Fruit fly (Drosophila melanogaster) whole organism, adult: ENCODE measurements around the gene robl37BC.

ENCODE experiments used
- CG11617 ChIP-seq: fragments of 200-800 bp; sonication (Bioruptor generic); optimal IDR thresholded peaks from 2 replicates; lab custom pipeline; 2017; ENCODE audit warnings: mild to moderate bottlenecking, missing biosample characterization, missing genetic modification reagents, missing genetic modification characterization
- CG12768 ChIP-seq: fragments of 200-800 bp; sonication (Bioruptor generic); optimal IDR thresholded peaks from 2 replicates; lab custom pipeline; 2017; ENCODE audit warnings: missing biosample characterization, missing genetic modification characterization, mild to moderate bottlenecking, moderate library complexity, missing genetic modification reagents
- CG14711 ChIP-seq: fragments of 200-800 bp; sonication (Bioruptor generic); optimal IDR thresholded peaks from 2 replicates; lab custom pipeline; 2018; ENCODE audit warnings: missing biosample characterization, mild to moderate bottlenecking, missing genetic modification characterization, moderate library complexity
- CG1620 ChIP-seq: fragments of 200-800 bp; sonication (Bioruptor generic); optimal IDR thresholded peaks from 2 replicates; lab custom pipeline; 2016; ENCODE audit warnings: missing biosample characterization, missing genetic modification characterization
- CG33017 ChIP-seq: fragments of 200-800 bp; sonication (Bioruptor generic); optimal IDR thresholded peaks from 2 replicates; lab custom pipeline; 2018; ENCODE audit warnings: missing biosample characterization, mild to moderate bottlenecking, missing genetic modification characterization, moderate library complexity
- CG5204 ChIP-seq: fragments of 200-800 bp; sonication (Bioruptor generic); optimal IDR thresholded peaks from 2 replicates; lab custom pipeline; 2016; ENCODE audit warnings: missing biosample characterization, missing genetic modification characterization
- CG7045 ChIP-seq: fragments of 200-800 bp; sonication (Bioruptor generic); optimal IDR thresholded peaks from 2 replicates; lab custom pipeline; 2017; ENCODE audit warnings: missing biosample characterization, mild to moderate bottlenecking, missing genetic modification characterization
- CG7101 ChIP-seq: fragments of 200-800 bp; sonication (Bioruptor generic); optimal IDR thresholded peaks from 2 replicates; lab custom pipeline; 2018; ENCODE audit warnings: missing biosample characterization, mild to moderate bottlenecking, missing genetic modification characterization, moderate library complexity
- Clk ChIP-seq: fragments of 200-800 bp; sonication (Bioruptor generic); optimal IDR thresholded peaks from 2 replicates; lab custom pipeline; 2017; ENCODE audit warnings: missing biosample characterization, missing genetic modification characterization
- Crg-1 ChIP-seq: fragments of 200-800 bp; sonication (Bioruptor generic); optimal IDR thresholded peaks from 2 replicates; lab custom pipeline; 2016; ENCODE audit warnings: missing biosample characterization, missing genetic modification characterization
- Hr96 ChIP-seq: fragments of 200-800 bp; sonication (Bioruptor generic); optimal IDR thresholded peaks from 2 replicates; lab custom pipeline; 2016; ENCODE audit warnings: missing biosample characterization, missing genetic modification characterization
- Mnt ChIP-seq: fragments of 200-800 bp; sonication (Bioruptor generic); optimal IDR thresholded peaks from 2 replicates; lab custom pipeline; 2016; ENCODE audit warnings: missing biosample characterization, mild to moderate bottlenecking, missing genetic modification characterization
- bab1 ChIP-seq: fragments of 200-800 bp; sonication (Bioruptor generic); optimal IDR thresholded peaks from 3 replicates; lab custom pipeline; 2019; ENCODE audit warnings: missing biosample characterization, mild to moderate bottlenecking, missing genetic modification characterization, moderate library complexity
- cic ChIP-seq: fragments of 200-800 bp; sonication (Bioruptor generic); optimal IDR thresholded peaks from 2 replicates; lab custom pipeline; 2017; ENCODE audit warnings: missing biosample characterization, mild to moderate bottlenecking, missing genetic modification characterization, moderate library complexity
- cnc ChIP-seq, 2 experiments: fragments of >200 bp; optimal IDR thresholded peaks; 2 replicates each; lab custom pipeline; 2017
- kay ChIP-seq: fragments of 200-800 bp; sonication (Bioruptor generic); peaks from one replicate; lab custom pipeline; 2016; ENCODE audit warnings: missing biosample characterization, missing genetic modification characterization, borderline replicate concordance
- ovo ChIP-seq: fragments of 200-800 bp; sonication (Bioruptor generic); optimal IDR thresholded peaks from 2 replicates; lab custom pipeline; 2016; ENCODE audit warnings: missing biosample characterization, missing genetic modification characterization
- pad ChIP-seq: fragments of 200-800 bp; sonication (Bioruptor generic); optimal IDR thresholded peaks from 3 replicates; lab custom pipeline; 2017; ENCODE audit warnings: missing biosample characterization, missing genetic modification characterization, mild to moderate bottlenecking, moderate library complexity, missing genetic modification reagents
- tj ChIP-seq: fragments of 200-800 bp; sonication (Bioruptor generic); optimal IDR thresholded peaks from 3 replicates; lab custom pipeline; 2017; ENCODE audit warnings: missing biosample characterization, mild to moderate bottlenecking, missing genetic modification characterization, moderate library complexity
- toe ChIP-seq: fragments of 200-800 bp; sonication (Bioruptor generic); optimal IDR thresholded peaks from 2 replicates; lab custom pipeline; 2016; ENCODE audit warnings: missing biosample characterization, missing genetic modification characterization

robl37BC gene

dm6 chr2L:19015628-19016027 lies 5.0 kb downstream of the robl37BC start:
- TF ChIP-seq bab1 (GFP tag; lab: Kevin White, UChicago) (no peak), tj (GFP tag; lab: Kevin White, UChicago) (no peak), Crg-1 (GFP tag; lab: Kevin White, UChicago) (no peak), CG33017 (tag; lab: Kevin White, UChicago) (no peak), pad (GFP tag; lab: Kevin White, UChicago) (no peak), Hr96 (GFP tag; lab: Kevin White, UChicago) (no peak), Mnt (GFP tag; lab: Kevin White, UChicago) (no peak), CG5204 (GFP tag; lab: Kevin White, UChicago) (no peak), CG11617 (GFP tag; lab: Kevin White, UChicago) (no peak), CG7045 (GFP tag; lab: Kevin White, UChicago) (no peak)

dm6 chr2L:19017060-19017459 lies 6.4 kb downstream of the robl37BC start:
- TF ChIP-seq CG14711 (tag; lab: Kevin White, UChicago) (no peak), Hr96 (GFP tag; lab: Kevin White, UChicago) (no peak), toe (GFP tag; lab: Kevin White, UChicago) (no peak), pad (GFP tag; lab: Kevin White, UChicago) (no peak), CG7101 (tag; lab: Kevin White, UChicago) (no peak)

- no peak for TF ChIP-seq CG5204 (GFP tag; lab: Kevin White, UChicago)
- TF ChIP-seq Mnt (GFP tag; lab: Kevin White, UChicago) = no peak
Measured at dm6 chr2L:19018266-19018665, 7.6 kb downstream of the robl37BC start.

dm6 chr2L:19019160-19019592 lies 8.5 kb downstream of the robl37BC start:
- no peak for TF ChIP-seq CG14711 (tag; lab: Kevin White, UChicago)
- TF ChIP-seq CG5204 (GFP tag; lab: Kevin White, UChicago) = peak; percentile 53

dm6 chr2L:19019640-19020039 lies 9.0 kb downstream of the robl37BC start:
- TF ChIP-seq bab1 (GFP tag; lab: Kevin White, UChicago) (no peak), CG12768 (GFP tag; lab: Kevin White, UChicago) (no peak), cnc (optimal IDR thresholded peaks at IDR 0.05; lab: Kevin White, UChicago) (no peak), CG5204 (GFP tag; lab: Kevin White, UChicago) (no peak), toe (GFP tag; lab: Kevin White, UChicago) (no peak), CG11617 (GFP tag; lab: Kevin White, UChicago) (no peak), kay (GFP tag; lab: Kevin White, UChicago) (no peak), CG7045 (GFP tag; lab: Kevin White, UChicago) (no peak), CG1620 (no peak), CG14711 (tag; lab: Kevin White, UChicago) (no peak)

- TF ChIP-seq CG5204 (GFP tag; lab: Kevin White, UChicago) (peak; percentile 49), kay (GFP tag; lab: Kevin White, UChicago) (peak; percentile 54), CG33017 (tag; lab: Kevin White, UChicago) (peak; percentile 80), Hr96 (GFP tag; lab: Kevin White, UChicago) (no peak), CG7101 (tag; lab: Kevin White, UChicago) (peak; percentile 72), ovo (GFP tag; lab: Kevin White, UChicago) (no peak), cic (GFP tag; lab: Kevin White, UChicago) (no peak), toe (GFP tag; lab: Kevin White, UChicago) (no peak), Mnt (GFP tag; lab: Kevin White, UChicago) (peak; percentile 0), CG12768 (GFP tag; lab: Kevin White, UChicago) (peak; percentile 45), Crg-1 (GFP tag; lab: Kevin White, UChicago) (no peak), pad (GFP tag; lab: Kevin White, UChicago) (peak; percentile 40), CG7045 (GFP tag; lab: Kevin White, UChicago) (peak; percentile 74), CG11617 (GFP tag; lab: Kevin White, UChicago) (peak; percentile 71), CG14711 (tag; lab: Kevin White, UChicago) (peak; percentile 9), cnc (optimal IDR thresholded peaks at IDR 0.05; lab: Kevin White, UChicago) (no peak), tj (GFP tag; lab: Kevin White, UChicago) (peak; percentile 1), bab1 (GFP tag; lab: Kevin White, UChicago) (no peak), Clk (GFP tag; lab: Kevin White, UChicago) (peak; percentile 64), CG1620 (no peak)
Measured at dm6 chr2L:19021278-19022220, 10.9 kb downstream of the robl37BC start.

dm6 chr2L:19022221-19022516 lies 11.5 kb downstream of the robl37BC start, which contains the start of gene CG15172:
Gene CG15172, plus strand, starts transcription at chr2L:19022417.
- no peak for TF ChIP-seq cic (GFP tag; lab: Kevin White, UChicago)
- TF ChIP-seq bab1 (GFP tag; lab: Kevin White, UChicago) = no peak
- TF ChIP-seq kay (GFP tag; lab: Kevin White, UChicago) = no peak
- no peak for TF ChIP-seq CG14711 (tag; lab: Kevin White, UChicago)
- no peak for TF ChIP-seq tj (GFP tag; lab: Kevin White, UChicago)
- TF ChIP-seq CG7045 (GFP tag; lab: Kevin White, UChicago) = no peak
- no peak for TF ChIP-seq CG7101 (tag; lab: Kevin White, UChicago)
- no peak for TF ChIP-seq CG5204 (GFP tag; lab: Kevin White, UChicago)
- TF ChIP-seq CG1620 = no peak
- TF ChIP-seq Crg-1 (GFP tag; lab: Kevin White, UChicago) = no peak
- TF ChIP-seq cnc (optimal IDR thresholded peaks at IDR 0.05; lab: Kevin White, UChicago) = no peak
- no peak for TF ChIP-seq Hr96 (GFP tag; lab: Kevin White, UChicago)
- TF ChIP-seq CG12768 (GFP tag; lab: Kevin White, UChicago) = no peak
- no peak for TF ChIP-seq CG33017 (tag; lab: Kevin White, UChicago)
- no peak for TF ChIP-seq toe (GFP tag; lab: Kevin White, UChicago)
- no peak for TF ChIP-seq CG11617 (GFP tag; lab: Kevin White, UChicago)
- TF ChIP-seq ovo (GFP tag; lab: Kevin White, UChicago) = no peak
- no peak for TF ChIP-seq Clk (GFP tag; lab: Kevin White, UChicago)
